Fruit fly (Drosophila melanogaster) whole organism, pupa: ENCODE measurements around the gene PH4alphaSG2.

Experiments
- CG10348 ChIP-seq: fragments of 200-800 bp; sonication (Bioruptor generic); IDR thresholded peaks from 2 replicates; pipeline ENCODE4 v1.3.6; 2022; ENCODE audit warnings: missing biosample characterization, missing genetic modification characterization
- CG12605 ChIP-seq: fragments of 200-800 bp; sonication (Bioruptor generic); IDR thresholded peaks from 2 replicates; pipeline ENCODE4 v1.3.6; 2022; ENCODE audit warnings: missing biosample characterization, missing genetic modification characterization
- CG13204 ChIP-seq: fragments of 200-800 bp; sonication (Bioruptor generic); optimal IDR thresholded peaks from 2 replicates; lab custom pipeline; 2018; ENCODE audit warnings: missing biosample characterization, mild to moderate bottlenecking, missing genetic modification characterization, moderate library complexity
- CG14655 ChIP-seq: fragments of 200-800 bp; sonication (Bioruptor generic); optimal IDR thresholded peaks from 3 replicates; lab custom pipeline; 2017; ENCODE audit warnings: mild to moderate bottlenecking, missing biosample characterization, missing genetic modification reagents, missing genetic modification characterization
- CG15710 ChIP-seq: fragments of 200-800 bp; sonication (Bioruptor generic); optimal IDR thresholded peaks from 2 replicates; lab custom pipeline; 2018; ENCODE audit warnings: missing biosample characterization, mild to moderate bottlenecking, missing genetic modification characterization, moderate library complexity
- CG17806 ChIP-seq: fragments of 200-800 bp; sonication (Bioruptor generic); optimal IDR thresholded peaks from 2 replicates; lab custom pipeline; 2018; ENCODE audit warnings: missing biosample characterization, mild to moderate bottlenecking, missing genetic modification characterization, moderate library complexity
- CG32121 ChIP-seq: fragments of 200-800 bp; sonication (Bioruptor generic); IDR thresholded peaks from 2 replicates; pipeline ENCODE4 v1.3.6; 2022; ENCODE audit warnings: missing biosample characterization, missing genetic modification characterization
- CG34367 ChIP-seq: fragments of 200-800 bp; sonication (Bioruptor generic); optimal IDR thresholded peaks from 2 replicates; lab custom pipeline; 2018; ENCODE audit warnings: missing biosample characterization, mild to moderate bottlenecking, missing genetic modification characterization
- CG4496 ChIP-seq: fragments of 200-800 bp; sonication (Bioruptor generic); IDR thresholded peaks from 3 replicates; pipeline ENCODE4 v1.3.6; 2022; ENCODE audit warnings: missing biosample characterization, missing genetic modification characterization
- CG8159 ChIP-seq: fragments of 200-800 bp; sonication (Bioruptor generic); optimal IDR thresholded peaks from 3 replicates; lab custom pipeline; 2018; ENCODE audit warnings: missing biosample characterization, mild to moderate bottlenecking, missing genetic modification characterization, moderate library complexity
- CG8301 ChIP-seq: fragments of 200-800 bp; sonication (Bioruptor generic); optimal IDR thresholded peaks from 2 replicates; lab custom pipeline; 2018; ENCODE audit warnings: missing biosample characterization, mild to moderate bottlenecking, missing genetic modification characterization
- CG9948 ChIP-seq: fragments of 200-800 bp; sonication (Bioruptor generic); optimal IDR thresholded peaks from 2 replicates; lab custom pipeline; 2018; ENCODE audit warnings: missing biosample characterization, mild to moderate bottlenecking, missing genetic modification characterization, moderate library complexity
- D1 ChIP-seq: fragments of 200-800 bp; sonication (Bioruptor generic); optimal IDR thresholded peaks from 2 replicates; lab custom pipeline; 2018; ENCODE audit warnings: missing biosample characterization, mild to moderate bottlenecking, missing genetic modification characterization, moderate library complexity
- EcR ChIP-seq: fragments of 200-800 bp; sonication (Bioruptor generic); optimal IDR thresholded peaks from 3 replicates; lab custom pipeline; 2019; ENCODE audit warnings: missing biosample characterization, missing genetic modification characterization, mild to moderate bottlenecking, moderate library complexity, missing genetic modification reagents
- Ets98B ChIP-seq: fragments of 200-800 bp; sonication (Bioruptor generic); IDR thresholded peaks from 2 replicates; pipeline ENCODE4 v1.3.6; 2022; ENCODE audit warnings: missing biosample characterization, missing genetic modification characterization
- Pif1A ChIP-seq: fragments of 200-800 bp; sonication (Bioruptor generic); optimal IDR thresholded peaks from 3 replicates; lab custom pipeline; 2016; ENCODE audit warnings: missing biosample characterization, missing genetic modification characterization
- Pif1B ChIP-seq: fragments of 200-800 bp; sonication (Bioruptor generic); optimal IDR thresholded peaks from 3 replicates; lab custom pipeline; 2016; ENCODE audit warnings: missing biosample characterization, missing genetic modification characterization
- Snoo ChIP-seq: fragments of 200-800 bp; sonication (Bioruptor generic); optimal IDR thresholded peaks from 3 replicates; lab custom pipeline; 2017; ENCODE audit warnings: missing biosample characterization, mild to moderate bottlenecking, missing genetic modification characterization, inconsistent platforms
- fd96Ca ChIP-seq: fragments of 200-800 bp; sonication (Bioruptor generic); IDR thresholded peaks from 3 replicates; pipeline ENCODE4 v1.3.6; 2022; ENCODE audit warnings: missing biosample characterization, missing genetic modification characterization
- gl ChIP-seq: fragments of 200-800 bp; sonication (Bioruptor generic); optimal IDR thresholded peaks from 2 replicates; lab custom pipeline; 2018; ENCODE audit warnings: missing biosample characterization, mild to moderate bottlenecking, missing genetic modification characterization
- rn ChIP-seq: fragments of 200-800 bp; sonication (Bioruptor generic); IDR thresholded peaks from 2 replicates; pipeline ENCODE4 v1.3.6; 2022; ENCODE audit warnings: missing biosample characterization, missing genetic modification characterization

PH4alphaSG2 gene

DNA sequence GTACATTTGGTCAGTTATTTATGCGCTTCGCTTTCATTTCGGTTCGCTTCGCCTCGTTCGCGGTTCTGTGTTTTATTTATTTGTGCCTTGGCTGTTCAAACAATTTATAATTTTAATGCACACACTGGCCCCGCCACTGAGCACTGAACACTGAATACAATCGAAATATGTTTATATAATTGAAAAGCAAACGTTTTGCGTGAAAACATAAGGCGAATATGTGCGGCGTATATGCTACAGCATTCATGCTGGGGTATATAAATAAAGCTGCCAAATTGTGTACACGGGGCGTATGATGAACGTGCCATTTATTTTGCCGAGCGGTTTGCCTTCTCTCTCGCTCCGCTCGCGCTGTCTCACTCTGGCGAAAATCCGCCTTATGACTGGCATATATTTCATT lies 47.0 kb downstream of the PH4alphaSG2 start:
- no peak for TF ChIP-seq Snoo
- TF ChIP-seq fd96Ca (GFP tag; lab: Robert Waterston, UW), result no peak
- no peak for TF ChIP-seq rn (GFP tag; lab: Robert Waterston, UW)

DNA sequence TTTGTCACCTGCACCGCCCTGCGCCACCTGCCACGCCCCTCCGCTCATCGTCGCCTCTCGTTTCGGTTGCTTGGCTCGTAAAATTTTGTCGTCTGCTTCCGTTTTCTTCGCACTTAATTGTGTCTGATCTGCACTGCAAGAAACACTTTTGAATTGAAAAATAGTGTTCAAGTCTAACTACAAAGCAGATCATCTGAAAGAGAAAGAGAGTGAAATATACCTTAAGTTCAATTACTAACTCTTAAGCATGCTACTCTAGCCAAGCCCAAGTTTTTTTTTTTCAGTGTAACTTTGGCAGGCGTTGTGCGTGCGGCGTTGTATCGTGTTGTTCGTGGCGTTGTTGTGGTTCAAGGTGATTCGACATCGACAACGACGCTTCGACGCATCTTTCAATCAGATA lies 50.3 kb downstream of the PH4alphaSG2 start:
- TF ChIP-seq CG8301 (tag; lab: Kevin White, UChicago) (peak; percentile 62), CG34367 (tag; lab: Kevin White, UChicago) (peak; percentile 49), Pif1B (peak; percentile 25), CG8159 (tag; lab: Kevin White, UChicago) (peak; percentile 59), Pif1A (GFP tag; lab: Kevin White, UChicago) (peak; percentile 49), CG14655 (peak; percentile 67), rn (GFP tag; lab: Robert Waterston, UW) (peak; percentile 61), CG12605 (GFP tag; lab: Robert Waterston, UW) (peak; percentile 54), CG15710 (tag; lab: Kevin White, UChicago) (peak; percentile 50), EcR (no peak), CG10348 (GFP tag; lab: Robert Waterston, UW) (peak; percentile 69; the same call in 1 of the 2 replicates), Snoo (peak; percentile 15), D1 (no peak), CG9948 (tag; lab: Kevin White, UChicago) (peak; percentile 40), CG32121 (peak; percentile 81), CG17806 (peak; percentile 55), CG13204 (GFP tag; lab: Kevin White, UChicago) (no peak), CG4496 (GFP tag; lab: Robert Waterston, UW) (peak; percentile 89), Ets98B (GFP tag; lab: Robert Waterston, UW) (peak; percentile 83), fd96Ca (GFP tag; lab: Robert Waterston, UW) (peak; percentile 84), gl (tag; lab: Kevin White, UChicago) (no peak)

DNA sequence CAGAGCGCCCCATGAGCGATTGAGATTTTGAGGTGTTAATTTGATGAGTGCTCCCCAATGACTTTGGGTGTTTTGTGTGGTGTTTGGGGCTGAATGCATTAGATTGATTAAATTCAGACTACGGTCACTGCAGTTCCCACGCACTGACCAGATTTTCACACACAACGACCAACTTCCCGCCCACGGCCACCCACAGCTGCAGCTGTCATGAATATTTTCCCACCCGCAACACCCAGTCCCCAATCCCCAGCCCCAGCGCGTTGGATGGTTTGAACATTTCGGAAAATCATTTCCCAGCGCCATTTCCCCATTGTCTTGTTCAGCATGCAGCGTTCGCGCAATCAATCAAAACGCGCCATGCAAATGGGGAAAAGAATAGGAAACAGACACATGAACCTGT lies 51.6 kb downstream of the PH4alphaSG2 start:
- TF ChIP-seq CG34367 (tag; lab: Kevin White, UChicago), result no peak
- no peak for TF ChIP-seq CG4496 (GFP tag; lab: Robert Waterston, UW)
- no peak for TF ChIP-seq rn (GFP tag; lab: Robert Waterston, UW)
- TF ChIP-seq Ets98B (GFP tag; lab: Robert Waterston, UW), result no peak
- TF ChIP-seq CG8159 (tag; lab: Kevin White, UChicago), result no peak
- TF ChIP-seq CG8301 (tag; lab: Kevin White, UChicago), result no peak
- no peak for TF ChIP-seq CG9948 (tag; lab: Kevin White, UChicago)
- no peak for TF ChIP-seq gl (tag; lab: Kevin White, UChicago)
- TF ChIP-seq CG17806, result no peak
- TF ChIP-seq CG12605 (GFP tag; lab: Robert Waterston, UW), result no peak
- no peak for TF ChIP-seq CG13204 (GFP tag; lab: Kevin White, UChicago)
- no peak for TF ChIP-seq CG32121
- no peak for TF ChIP-seq Snoo
- TF ChIP-seq, all 21 proteins: peak for 0
